Fruit fly (Drosophila melanogaster): Measurements from ENCODE around the gene CG9331.

Gene CG9331

DNA sequence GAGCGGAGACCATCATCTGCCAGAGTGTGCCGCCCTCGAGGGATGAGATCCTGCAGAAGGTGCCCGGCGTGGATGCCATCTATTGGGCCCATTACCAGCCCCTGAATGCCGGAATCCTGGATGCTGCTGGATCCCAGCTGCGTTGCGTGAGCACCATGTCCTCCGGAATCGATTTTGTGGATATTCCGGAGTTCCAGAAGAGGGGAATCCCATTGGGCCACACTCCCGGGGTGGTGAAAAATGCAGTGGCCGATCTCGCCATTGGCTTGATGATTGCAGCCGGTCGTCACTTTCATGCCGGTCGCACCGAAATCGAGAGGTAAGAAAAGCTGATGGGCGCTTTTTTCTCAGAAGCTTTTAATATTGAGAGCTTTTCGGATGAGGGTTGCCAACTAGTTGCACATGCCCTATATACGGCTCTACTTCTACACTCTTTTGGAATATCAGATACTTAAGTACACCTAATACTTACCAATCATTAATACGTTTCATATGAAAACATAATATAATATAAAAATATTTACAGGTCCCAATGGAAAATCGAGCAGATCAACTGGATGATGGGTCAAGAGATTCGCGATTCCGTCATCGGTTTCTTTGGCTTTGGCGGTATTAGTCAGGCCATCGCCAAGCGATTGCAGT, 7.2 kb downstream of the CG9331 start (continued):
- TF ChIP-seq HHEX (GFP tag; optimal IDR thresholded peaks at IDR 0.05) (no peak), CG17186 (GFP tag; optimal IDR thresholded peaks at IDR 0.05) (no peak), grn (GFP tag; optimal IDR thresholded peaks at IDR 0.05) (no peak), CG34422 (GFP tag; IDR thresholded peaks at IDR 0.05) (no peak), CG2678 (tag; optimal IDR thresholded peaks at IDR 0.05) (peak; percentile 48), HLHmδ (GFP tag; optimal IDR thresholded peaks at IDR 0.05) (no peak)

DNA sequence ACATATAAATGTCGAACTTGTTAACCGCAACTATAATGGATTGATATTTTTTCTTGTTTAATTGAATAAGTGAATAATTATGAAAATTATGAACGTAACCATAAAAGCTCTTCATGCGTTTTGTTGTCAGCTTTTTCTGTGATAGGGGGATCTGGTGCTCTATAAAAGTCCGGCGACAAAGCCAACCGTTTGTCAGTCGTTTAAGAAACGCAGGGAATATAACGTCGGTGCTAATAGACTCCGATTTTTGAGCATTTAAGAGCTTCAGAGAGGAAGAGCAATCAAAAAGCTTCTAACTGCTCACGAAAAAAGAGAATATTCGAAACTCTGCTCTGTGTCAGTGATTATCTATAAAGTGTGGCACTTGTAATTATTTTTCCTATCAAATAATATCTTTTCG, 8.4 kb downstream of the CG9331 start, which contains the start of gene CG31674:
CG31674 (plus strand) TSS at position 203 of the 400 bp plus-strand sequence.
- TF ChIP-seq CG4404 (GFP tag; IDR thresholded peaks at IDR 0.05), result no peak
- peak; percentile 42 for TF ChIP-seq HmgZ (tag; optimal IDR thresholded peaks at IDR 0.05)
- TF ChIP-seq CG13424 (tag; optimal IDR thresholded peaks at IDR 0.05), result no peak
- no peak for TF ChIP-seq jing (GFP tag; optimal IDR thresholded peaks at IDR 0.05)
- TF ChIP-seq exex (tag; optimal IDR thresholded peaks at IDR 0.05), result peak; percentile 79
- no peak for TF ChIP-seq zfh2 (GFP tag; optimal IDR thresholded peaks at IDR 0.05)
- no peak for TF ChIP-seq Gug (GFP tag; IDR thresholded peaks at IDR 0.05)
- TF ChIP-seq CG12155 (GFP tag; optimal IDR thresholded peaks at IDR 0.05), result no peak
- no peak for TF ChIP-seq maf-S (GFP tag; optimal IDR thresholded peaks at IDR 0.05)
- peak; percentile 64; the same call in 1 of the 3 replicates for TF ChIP-seq CG2199 (GFP tag; IDR thresholded peaks at IDR 0.05)
- TF ChIP-seq Xbp1 (GFP tag; optimal IDR thresholded peaks at IDR 0.05), result no peak
- no peak for TF ChIP-seq CG11695 (GFP tag; IDR thresholded peaks at IDR 0.05)
- no peak for TF ChIP-seq CG2116 (GFP tag; optimal IDR thresholded peaks at IDR 0.05)
- no peak for TF ChIP-seq lola (GFP tag; optimal IDR thresholded peaks at IDR 0.05)
- TF ChIP-seq CG34224 (GFP tag; IDR thresholded peaks at IDR 0.05; ENCODE audit: partially characterized antibody), result peak; percentile 32; the same call in 1 of the 3 replicates
- TF ChIP-seq Med (GFP tag), result peak; percentile 90
- no peak for TF ChIP-seq CG7745 (tag; optimal IDR thresholded peaks at IDR 0.05)
- no peak for TF ChIP-seq CG1792 (GFP tag; optimal IDR thresholded peaks at IDR 0.05)
- TF ChIP-seq CG10959 (GFP tag; IDR thresholded peaks at IDR 0.05), result no peak
- TF ChIP-seq dimm (GFP tag; IDR thresholded peaks at IDR 0.05), result no peak
- TF ChIP-seq p53 (GFP tag; optimal IDR thresholded peaks at IDR 0.05), result no peak
- no peak for TF ChIP-seq kni (GFP tag; optimal IDR thresholded peaks at IDR 0.05)
- TF ChIP-seq CG10462 (GFP tag; optimal IDR thresholded peaks at IDR 0.05), result no peak
- TF ChIP-seq trem (tag; optimal IDR thresholded peaks at IDR 0.05), result no peak
- TF ChIP-seq aop (GFP tag; IDR thresholded peaks at IDR 0.05), result no peak
- TF ChIP-seq cg (GFP tag; optimal IDR thresholded peaks at IDR 0.05), result no peak
- no peak for TF ChIP-seq ham (GFP tag; IDR thresholded peaks at IDR 0.05)
- no peak for TF ChIP-seq Mes4 (GFP tag; optimal IDR thresholded peaks at IDR 0.05)
- TF ChIP-seq Mrtf (GFP tag; IDR thresholded peaks at IDR 0.05), result no peak
- peak; percentile 28 for TF ChIP-seq grn (GFP tag; optimal IDR thresholded peaks at IDR 0.05)
- TF ChIP-seq br (optimal IDR thresholded peaks at IDR 0.05), result no peak
- TF ChIP-seq CG13624 (GFP tag; optimal IDR thresholded peaks at IDR 0.05), result no peak
- no peak for TF ChIP-seq Deaf1 (tag; optimal IDR thresholded peaks at IDR 0.05)
- no peak for TF ChIP-seq jumu (GFP tag; optimal IDR thresholded peaks at IDR 0.05)
- no peak for TF ChIP-seq pnt (GFP tag; optimal IDR thresholded peaks at IDR 0.05)
- TF ChIP-seq CG31441 (GFP tag; IDR thresholded peaks at IDR 0.05), result no peak
- TF ChIP-seq CG32772 (GFP tag; IDR thresholded peaks at IDR 0.05), result no peak
- no peak for TF ChIP-seq E2f1 (GFP tag; IDR thresholded peaks at IDR 0.05)
- no peak for TF ChIP-seq Gsc (GFP tag; IDR thresholded peaks at IDR 0.05)
- no peak for TF ChIP-seq CG18476 (GFP tag; optimal IDR thresholded peaks at IDR 0.05)
- no peak for TF ChIP-seq CG14710 (tag; optimal IDR thresholded peaks at IDR 0.05)
- no peak for TF ChIP-seq oc (tag; optimal IDR thresholded peaks at IDR 0.05)
- TF ChIP-seq esg (GFP tag; conservative IDR thresholded peaks at IDR 0.05), result no peak
- no peak for TF ChIP-seq Ravus (GFP tag; IDR thresholded peaks at IDR 0.05)
- no peak for TF ChIP-seq Hr51 (GFP tag; optimal IDR thresholded peaks at IDR 0.05)

Data from whole organism, embryonic.